Worm (Caenorhabditis elegans) whole organism, L3 larva: ENCODE results near the gene ZK1240.1.

Experiments used
- R02D3.7 ChIP-seq: fragments of 150-350 bp; optimal IDR thresholded peaks from 2 replicates; lab custom pipeline; 2014; ENCODE audit warnings: missing biosample characterization, missing genetic modification characterization
- ZK546.5 ChIP-seq: sonication (generic microtip); optimal IDR thresholded peaks from 2 replicates; lab custom pipeline; 2017; ENCODE audit warnings: missing biosample characterization, missing genetic modification characterization
- ama-1 ChIP-seq: fragments of 150-350 bp; optimal IDR thresholded peaks from 2 replicates; lab custom pipeline; 2018
- ceh-16 ChIP-seq: sonication (generic microtip); optimal IDR thresholded peaks from 2 replicates; lab custom pipeline; 2017; ENCODE audit warnings: missing biosample characterization, missing genetic modification characterization
- ceh-28 ChIP-seq: fragments of 150-350 bp; optimal IDR thresholded peaks from 2 replicates; lab custom pipeline; 2014; ENCODE audit warnings: missing biosample characterization, missing genetic modification reagents, missing genetic modification characterization
- ceh-82 ChIP-seq: fragments of 150-350 bp; optimal IDR thresholded peaks from 2 replicates; lab custom pipeline; 2014; ENCODE audit warnings: missing biosample characterization, missing genetic modification characterization
- ceh-9 ChIP-seq: sonication (generic microtip); optimal IDR thresholded peaks from 2 replicates; lab custom pipeline; 2018; ENCODE audit warnings: missing biosample characterization, missing genetic modification characterization
- egl-27 ChIP-seq: sonication (generic microtip); optimal IDR thresholded peaks from 4 replicates; lab custom pipeline; 2017; ENCODE audit warnings: missing biosample characterization, missing genetic modification reagents, missing genetic modification characterization
- elt-1 ChIP-seq: fragments of 150-350 bp; optimal IDR thresholded peaks from 2 replicates; lab custom pipeline; 2014; ENCODE audit warnings: missing biosample characterization, missing genetic modification characterization
- elt-2 ChIP-seq: sonication (generic microtip); optimal IDR thresholded peaks from 2 replicates; lab custom pipeline; 2016; ENCODE audit warnings: missing genetic modification reagents, mild to moderate bottlenecking, missing genetic modification characterization, missing compliant biosample characterization
- elt-3 ChIP-seq, 3 experiments: fragments of 150-350 bp in 1 of 3; sonication (generic microtip) in 2 of 3; optimal IDR thresholded peaks; 2 replicates in 2 of 3; 4 replicates in 1 of 3; lab custom pipeline; 2014 to 2017; ENCODE audit warnings: missing biosample characterization in 3 of 3, missing genetic modification characterization in 3 of 3
- eor-1 ChIP-seq, 2 experiments: fragments of 150-350 bp; optimal IDR thresholded peaks; 2 replicates each; lab custom pipeline; 2014 to 2018; ENCODE audit warnings: missing biosample characterization in 2 of 2, missing genetic modification characterization in 2 of 2
- fkh-2 ChIP-seq: fragments of 150-350 bp; optimal IDR thresholded peaks from 2 replicates; lab custom pipeline; 2014; ENCODE audit warnings: missing biosample characterization, missing genetic modification reagents, missing genetic modification characterization
- fos-1 ChIP-seq: fragments of 150-350 bp; optimal IDR thresholded peaks from 2 replicates; lab custom pipeline; 2014; ENCODE audit warnings: missing biosample characterization, missing genetic modification characterization
- jun-1 ChIP-seq: fragments of 150-350 bp; optimal IDR thresholded peaks from 2 replicates; lab custom pipeline; 2014; ENCODE audit warnings: missing biosample characterization, missing genetic modification reagents, missing genetic modification characterization
- lin-15B ChIP-seq: fragments of 150-350 bp; optimal IDR thresholded peaks from 2 replicates; lab custom pipeline; 2014; ENCODE audit warnings: missing biosample characterization, missing genetic modification characterization
- lin-39 ChIP-seq: fragments of 150-350 bp; optimal IDR thresholded peaks from 2 replicates; lab custom pipeline; 2018; ENCODE audit warnings: missing biosample characterization, missing genetic modification reagents, missing genetic modification characterization
- lsy-12 ChIP-seq: sonication (generic microtip); optimal IDR thresholded peaks from 2 replicates; lab custom pipeline; 2016; ENCODE audit warnings: mild to moderate bottlenecking, missing genetic modification characterization, missing compliant biosample characterization
- mml-1 ChIP-seq: fragments of 150-350 bp; sonication (generic microtip); optimal IDR thresholded peaks from 3 replicates; lab custom pipeline; 2014; ENCODE audit warnings: missing biosample characterization, missing genetic modification characterization
- nfya-1 ChIP-seq: sonication (generic microtip); optimal IDR thresholded peaks from 2 replicates; lab custom pipeline; 2017; ENCODE audit warnings: missing genetic modification characterization, mild to moderate bottlenecking, missing compliant biosample characterization, antibody characterized with exemption, moderate library complexity; ENCODE audit not compliant: insufficient read depth
- nhr-11 ChIP-seq: fragments of 150-350 bp; optimal IDR thresholded peaks from 2 replicates; lab custom pipeline; 2014; ENCODE audit warnings: missing biosample characterization, missing genetic modification characterization
- nhr-12 ChIP-seq: fragments of 150-350 bp; optimal IDR thresholded peaks from 2 replicates; lab custom pipeline; 2014; ENCODE audit warnings: missing biosample characterization, missing genetic modification characterization
- nhr-237 ChIP-seq: fragments of 150-350 bp; optimal IDR thresholded peaks from 2 replicates; lab custom pipeline; 2014; ENCODE audit warnings: missing biosample characterization, missing genetic modification characterization
- nhr-25 ChIP-seq: sonication (generic microtip); optimal IDR thresholded peaks from 2 replicates; lab custom pipeline; 2017; ENCODE audit warnings: missing biosample characterization, missing genetic modification characterization
- nhr-28 ChIP-seq: fragments of 150-350 bp; optimal IDR thresholded peaks from 2 replicates; lab custom pipeline; 2014; ENCODE audit warnings: missing biosample characterization, missing genetic modification characterization
- nhr-43 ChIP-seq: sonication (generic microtip); optimal IDR thresholded peaks from 2 replicates; lab custom pipeline; 2016; ENCODE audit warnings: mild to moderate bottlenecking, missing genetic modification characterization, missing compliant biosample characterization; ENCODE audit not compliant: poor library complexity, severe bottlenecking
- nhr-76 ChIP-seq: fragments of 150-350 bp; sonication (generic microtip); optimal IDR thresholded peaks from 5 replicates; lab custom pipeline; 2014; ENCODE audit warnings: missing biosample characterization, missing genetic modification characterization
- nhr-77 ChIP-seq: fragments of 150-350 bp; optimal IDR thresholded peaks from 2 replicates; lab custom pipeline; 2014; ENCODE audit warnings: missing biosample characterization, missing genetic modification characterization
- pha-4 ChIP-seq: fragments of 150-350 bp; optimal IDR thresholded peaks from 2 replicates; lab custom pipeline; 2014; ENCODE audit warnings: missing biosample characterization, missing genetic modification reagents, missing genetic modification characterization
- pqm-1 ChIP-seq: fragments of 150-350 bp; optimal IDR thresholded peaks from 2 replicates; lab custom pipeline; 2017; ENCODE audit warnings: missing biosample characterization, missing genetic modification characterization, inconsistent platforms
- unc-39 ChIP-seq: sonication (generic microtip); optimal IDR thresholded peaks from 4 replicates; lab custom pipeline; 2017; ENCODE audit warnings: missing biosample characterization, missing genetic modification characterization
- zag-1 ChIP-seq: fragments of 150-350 bp; optimal IDR thresholded peaks from 2 replicates; lab custom pipeline; 2014; ENCODE audit warnings: missing biosample characterization, missing genetic modification characterization
- ztf-11 ChIP-seq: fragments of 150-350 bp; optimal IDR thresholded peaks from 2 replicates; lab custom pipeline; 2014; ENCODE audit warnings: missing biosample characterization, missing genetic modification characterization
- ztf-4 ChIP-seq: fragments of 150-350 bp; optimal IDR thresholded peaks from 2 replicates; lab custom pipeline; 2014; ENCODE audit warnings: missing biosample characterization, missing genetic modification characterization

Gene ZK1240.1

DNA sequence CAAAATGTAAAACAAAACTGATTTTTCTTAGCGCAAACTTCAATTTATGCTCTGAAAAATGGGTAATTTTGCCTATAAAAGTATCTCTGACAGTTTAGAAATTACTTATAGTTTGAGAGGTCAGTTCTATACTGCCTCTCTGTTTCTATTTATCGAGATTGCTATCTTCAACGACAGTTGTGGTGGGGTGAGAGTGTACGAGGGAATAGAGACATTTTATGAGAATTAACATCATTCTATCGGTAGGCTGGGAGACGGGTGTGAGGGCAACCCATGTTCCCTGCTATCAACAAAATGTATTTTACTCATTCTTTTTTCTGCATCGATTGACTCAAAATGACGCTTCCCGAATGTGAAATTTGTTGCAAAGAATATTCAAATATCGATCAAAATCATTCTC, 9.1 kb upstream of the ZK1240.1 start, which contains the start of gene ZK1240.3:
Gene ZK1240.3, plus strand, starts transcription at position 238 of the 400 bp plus-strand sequence.
- peak; percentile 59 for TF ChIP-seq pqm-1 (tag; lab: Kevin White, UChicago)
- no peak for TF ChIP-seq lin-15B (tag; lab: Kevin White, UChicago)
- TF ChIP-seq elt-2 (tag; lab: Kevin White, UChicago): peak; percentile 82

DNA sequence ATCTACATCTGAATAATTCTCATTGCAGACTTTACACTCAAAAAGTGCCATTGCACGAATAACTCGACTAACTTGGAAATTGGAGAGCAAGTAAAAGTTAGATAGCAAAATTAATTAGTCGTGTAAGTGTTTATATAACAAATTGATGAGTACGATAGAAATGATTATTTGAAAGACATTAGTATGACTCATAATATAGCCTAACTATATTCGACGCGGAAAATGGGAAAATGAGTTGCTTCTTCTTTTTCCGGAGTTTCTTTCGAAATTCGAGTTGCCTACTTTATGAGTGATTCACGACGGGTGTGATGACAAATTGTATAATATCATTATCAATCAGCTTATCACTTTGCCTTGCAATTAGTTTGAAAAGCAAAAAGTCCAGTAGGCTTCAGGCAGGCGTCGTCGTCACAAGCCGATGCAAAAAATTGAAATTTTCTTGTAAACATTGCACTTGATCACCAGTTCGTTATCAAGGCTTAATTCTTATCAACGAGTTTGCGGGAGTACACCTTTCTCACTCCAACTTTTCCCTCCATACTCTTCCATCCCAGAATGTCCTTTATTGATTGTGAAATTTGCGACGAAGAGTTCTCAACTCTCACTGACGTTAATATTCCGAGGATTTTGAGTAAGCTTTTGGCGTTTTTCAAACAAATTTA, 6.2 kb upstream of the ZK1240.1 start, which contains the start of the genes ZK1240.6 and ZK1240.2:
Gene ZK1240.6, minus strand, starts transcription at position 51 of the 662 bp plus-strand sequence.
Gene ZK1240.2, plus strand, starts transcription at position 520 of the 662 bp plus-strand sequence.
- TF ChIP-seq lin-15B (tag; lab: Kevin White, UChicago) (no peak), nhr-237 (tag; lab: Kevin White, UChicago) (no peak), jun-1 (tag; lab: Kevin White, UChicago) (peak; percentile 50), pqm-1 (tag; lab: Kevin White, UChicago) (peak; percentile 46), ceh-9 (tag; lab: Kevin White, UChicago) (no peak), ztf-11 (tag; lab: Kevin White, UChicago) (no peak), nfya-1 (no peak), nhr-28 (tag; lab: Kevin White, UChicago) (no peak), fos-1 (no peak), fkh-2 (tag; lab: Kevin White, UChicago) (no peak), nhr-76 (no peak), ztf-4 (tag; lab: Kevin White, UChicago) (no peak), R02D3.7 (tag; lab: Kevin White, UChicago) (no peak), ceh-82 (no peak), elt-2 (tag; lab: Kevin White, UChicago) (peak; percentile 93), elt-3 (tag; optimal IDR thresholded peaks at IDR 0.05; lab: Kevin White, UChicago) (no peak), ceh-16 (tag; lab: Kevin White, UChicago) (no peak), pha-4 (tag; lab: Kevin White, UChicago) (peak; percentile 24), mml-1 (no peak), nhr-43 (tag; lab: Kevin White, UChicago) (no peak), elt-1 (tag; lab: Kevin White, UChicago) (no peak), ZK546.5 (tag; lab: Kevin White, UChicago) (no peak), lin-39 (tag; lab: Kevin White, UChicago) (no peak)

DNA sequence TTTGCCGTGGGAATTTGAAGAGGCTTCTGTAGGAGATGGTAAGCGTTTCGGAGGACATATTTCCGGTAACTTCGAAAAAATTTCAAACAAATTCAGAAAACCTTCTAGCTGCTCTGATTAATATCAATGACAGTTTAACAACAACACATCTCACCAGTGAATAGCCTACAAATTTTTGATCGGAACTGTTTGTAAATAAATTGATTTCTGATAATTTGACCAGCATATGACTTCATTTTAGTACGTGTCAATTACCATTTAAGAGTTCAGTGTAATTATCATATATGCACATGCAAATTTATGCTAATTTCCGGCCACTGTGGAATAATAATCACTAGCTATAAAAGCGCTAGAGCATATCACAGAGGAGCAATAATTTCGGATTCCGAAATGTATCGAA, 4.2 kb upstream of the ZK1240.1 start, which contains the start of gene ZK1240.11:
Gene ZK1240.11, plus strand, starts transcription at position 301 of the 400 bp plus-strand sequence.
- TF ChIP-seq nhr-12 (tag; lab: Kevin White, UChicago): no peak
- no peak for TF ChIP-seq nhr-25 (tag; lab: Kevin White, UChicago)
- TF ChIP-seq elt-3 (tag; optimal IDR thresholded peaks at IDR 0.05; lab: Kevin White, UChicago): no peak
- no peak for TF ChIP-seq pqm-1 (tag; lab: Kevin White, UChicago)
- no peak for TF ChIP-seq ztf-4 (tag; lab: Kevin White, UChicago)
- TF ChIP-seq nhr-77 (tag; lab: Kevin White, UChicago): no peak
- no peak for TF ChIP-seq nhr-43 (tag; lab: Kevin White, UChicago)
- no peak for TF ChIP-seq ZK546.5 (tag; lab: Kevin White, UChicago)
- no peak for TF ChIP-seq nfya-1
- TF ChIP-seq jun-1 (tag; lab: Kevin White, UChicago): no peak

DNA sequence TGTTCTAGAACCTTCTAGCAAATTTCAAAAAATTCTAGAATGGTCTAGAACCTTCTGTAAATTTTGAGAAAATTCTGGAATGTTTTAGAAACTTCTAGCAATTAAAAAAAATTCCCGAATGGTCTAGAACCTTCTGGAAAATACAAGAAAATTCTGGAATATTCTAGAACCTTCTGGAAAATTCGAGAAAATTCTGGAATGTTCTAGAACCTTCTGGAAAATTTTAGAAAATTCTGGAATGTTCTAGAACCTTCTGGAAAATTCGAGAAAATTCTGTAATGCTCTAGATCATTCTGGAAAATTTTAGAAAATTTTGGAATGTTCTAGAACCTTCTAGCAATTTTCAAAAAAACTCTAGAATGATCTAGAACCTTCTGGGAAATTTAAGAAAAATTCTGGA, 1.3 kb downstream of the ZK1240.1 start:
- no peak for TF ChIP-seq ama-1
- TF ChIP-seq eor-1 (tag; optimal IDR thresholded peaks at IDR 0.05; lab: Kevin White, UChicago): no peak
- no peak for TF ChIP-seq ceh-28 (tag; lab: Kevin White, UChicago)
- TF ChIP-seq nhr-12 (tag; lab: Kevin White, UChicago): no peak
- no peak for TF ChIP-seq ztf-11 (tag; lab: Kevin White, UChicago)
- no peak for TF ChIP-seq egl-27 (tag; lab: Kevin White, UChicago)
- no peak for TF ChIP-seq nhr-25 (tag; lab: Kevin White, UChicago)
- no peak for TF ChIP-seq lsy-12 (tag; lab: Kevin White, UChicago)
- no peak for TF ChIP-seq elt-3 (tag; optimal IDR thresholded peaks at IDR 0.05; lab: Kevin White, UChicago)
- no peak for TF ChIP-seq pha-4 (tag; lab: Kevin White, UChicago)
- no peak for TF ChIP-seq ceh-16 (tag; lab: Kevin White, UChicago)

DNA sequence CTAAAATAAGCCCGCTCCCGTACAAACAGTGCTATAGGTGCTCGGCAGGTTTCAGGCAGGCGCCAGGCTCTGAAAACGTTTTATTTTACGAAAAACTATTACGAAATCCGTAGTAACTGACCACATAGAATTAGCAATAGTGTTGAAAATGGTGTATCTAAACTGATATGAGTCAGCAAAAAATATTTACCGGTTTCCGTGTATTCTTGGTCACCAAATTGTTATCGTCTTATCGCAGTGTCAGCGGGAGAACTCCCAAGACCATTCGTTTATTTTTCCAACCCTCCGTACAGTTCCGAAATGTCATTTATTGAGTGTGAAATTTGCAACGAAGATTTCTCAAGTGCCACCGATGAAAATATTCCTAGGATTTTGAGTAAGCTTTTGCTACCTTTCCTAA, 3.0 kb downstream of the ZK1240.1 start, which contains the start of gene F43C11.8:
Gene F43C11.8, plus strand, starts transcription at position 301 of the 400 bp plus-strand sequence.
- TF ChIP-seq unc-39 (tag; lab: Kevin White, UChicago) (no peak), zag-1 (tag; lab: Kevin White, UChicago) (no peak), ama-1 (no peak), nhr-43 (tag; lab: Kevin White, UChicago) (no peak), nhr-11 (tag; lab: Kevin White, UChicago) (no peak), nhr-237 (tag; lab: Kevin White, UChicago) (no peak), ceh-9 (tag; lab: Kevin White, UChicago) (no peak), lin-15B (tag; lab: Kevin White, UChicago) (no peak), pha-4 (tag; lab: Kevin White, UChicago) (no peak), lin-39 (tag; lab: Kevin White, UChicago) (no peak), mml-1 (no peak), R02D3.7 (tag; lab: Kevin White, UChicago) (no peak), ztf-11 (tag; lab: Kevin White, UChicago) (no peak), ZK546.5 (tag; lab: Kevin White, UChicago) (no peak), egl-27 (tag; lab: Kevin White, UChicago) (no peak)
